Worm (Caenorhabditis elegans): ENCODE measurements around the gene srh-304.

srh-304 gene

DNA sequence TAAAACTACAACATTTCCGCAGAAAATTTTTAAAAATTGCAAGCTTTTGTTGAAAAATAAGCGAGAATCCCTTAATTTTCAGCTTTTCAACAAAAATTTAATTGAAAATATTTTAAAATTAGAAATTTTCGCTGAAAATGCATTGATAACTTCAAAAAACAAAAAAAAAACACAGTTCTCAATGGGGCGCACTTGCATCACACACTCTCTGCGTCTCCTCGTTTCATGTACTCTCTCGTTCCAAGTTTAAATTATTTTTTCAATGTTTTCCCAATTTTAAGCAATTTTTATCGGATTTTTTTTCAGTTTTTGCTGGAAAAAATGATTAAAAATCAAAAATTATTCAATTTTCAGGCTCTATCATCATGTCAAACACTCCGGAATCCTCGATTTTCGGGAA is 42.6 kb downstream of the srh-304 start, which contains the start of gene phf-14 (continued):
- no peak for TF ChIP-seq ceh-90 (tag; optimal IDR thresholded peaks at IDR 0.05)
- TF ChIP-seq pag-3 (tag; optimal IDR thresholded peaks at IDR 0.05; ENCODE audit: borderline replicate concordance, insufficient read depth): no peak
- TF ChIP-seq ztf-4 (tag; optimal IDR thresholded peaks at IDR 0.05): no peak
- no peak for TF ChIP-seq irx-1 (tag; optimal IDR thresholded peaks at IDR 0.05)
- no peak for TF ChIP-seq grh-1 (GFP tag; IDR thresholded peaks at IDR 0.05)
- peak; percentile 18 for TF ChIP-seq lin-13 (GFP tag; optimal IDR thresholded peaks at IDR 0.05)
- no peak for TF ChIP-seq sox-4 (tag; optimal IDR thresholded peaks at IDR 0.05)
- TF ChIP-seq mef-2 (tag; optimal IDR thresholded peaks at IDR 0.05): no peak
- peak; percentile 26 for TF ChIP-seq C16A3.4 (tag; optimal IDR thresholded peaks at IDR 0.05)
- TF ChIP-seq ces-1 (GFP tag; optimal IDR thresholded peaks at IDR 0.05): no peak
- no peak for TF ChIP-seq vab-15 (tag; optimal IDR thresholded peaks at IDR 0.05)
- no peak for TF ChIP-seq unc-98 (GFP tag; IDR thresholded peaks at IDR 0.05)
- peak; percentile 61 for TF ChIP-seq unc-130 (tag; optimal IDR thresholded peaks at IDR 0.05)
- no peak for TF ChIP-seq C04F5.9 (tag; optimal IDR thresholded peaks at IDR 0.05)
- no peak for TF ChIP-seq nhr-20 (tag; optimal IDR thresholded peaks at IDR 0.05)
- peak; percentile 22 for TF ChIP-seq blmp-1 (tag; optimal IDR thresholded peaks at IDR 0.05)
- no peak for TF ChIP-seq dsc-1 (tag; optimal IDR thresholded peaks at IDR 0.05)
- TF ChIP-seq hlh-17 (GFP tag; optimal IDR thresholded peaks at IDR 0.05; ENCODE audit: borderline replicate concordance): no peak
- TF ChIP-seq aha-1 (tag; optimal IDR thresholded peaks at IDR 0.05): no peak
- peak; percentile 48 to 69 (median 53) for TF ChIP-seq ceh-82 (tag; optimal IDR thresholded peaks at IDR 0.05)
- no peak for TF ChIP-seq zip-4 (GFP tag; optimal IDR thresholded peaks at IDR 0.05)
- no peak for TF ChIP-seq nhr-76 (tag; optimal IDR thresholded peaks at IDR 0.05)
- TF ChIP-seq fkh-4 (tag; optimal IDR thresholded peaks at IDR 0.05; ENCODE audit: borderline replicate concordance): no peak
- no peak for TF ChIP-seq ets-5 (GFP tag; IDR thresholded peaks at IDR 0.05)
- peak; percentile 71 for TF ChIP-seq nhr-19 (GFP tag; conservative IDR thresholded peaks at IDR 0.05)
- no peak for TF ChIP-seq lin-14 (GFP tag; optimal IDR thresholded peaks at IDR 0.05)
- TF ChIP-seq tlp-1 (tag; optimal IDR thresholded peaks at IDR 0.05): no peak
- no peak for TF ChIP-seq nhr-47 (tag; optimal IDR thresholded peaks at IDR 0.05)
- peak; percentile 71 to 81 for TF ChIP-seq lsy-2 (tag; optimal IDR thresholded peaks at IDR 0.05)
- TF ChIP-seq egl-13 (tag; optimal IDR thresholded peaks at IDR 0.05): peak; percentile 9
- no peak for TF ChIP-seq fos-1 (tag; optimal IDR thresholded peaks at IDR 0.05)
- peak; percentile 2 for TF ChIP-seq F16B12.6 (tag; optimal IDR thresholded peaks at IDR 0.05)
- TF ChIP-seq zag-1 (tag; optimal IDR thresholded peaks at IDR 0.05): no peak
- no peak for TF ChIP-seq pax-3 (tag; optimal IDR thresholded peaks at IDR 0.05)
- no peak for TF ChIP-seq ceh-63 (GFP tag; optimal IDR thresholded peaks at IDR 0.05)
- TF ChIP-seq ama-1 (optimal IDR thresholded peaks at IDR 0.05): no peak
- TF ChIP-seq sup-37 (GFP tag; optimal IDR thresholded peaks at IDR 0.05): no peak
- TF ChIP-seq fkh-10 (GFP tag; optimal IDR thresholded peaks at IDR 0.05): no peak
- TF ChIP-seq hpl-2 (GFP tag; optimal IDR thresholded peaks at IDR 0.05): no peak
- TF ChIP-seq mep-1 (tag; optimal IDR thresholded peaks at IDR 0.05): peak; percentile 84
- no peak for TF ChIP-seq Y116A8C.19 (tag; optimal IDR thresholded peaks at IDR 0.05; ENCODE audit: borderline replicate concordance)
- peak; percentile 35 for TF ChIP-seq lin-15B (tag; optimal IDR thresholded peaks at IDR 0.05)
- peak; percentile 19 for TF ChIP-seq skn-1 (tag; optimal IDR thresholded peaks at IDR 0.05)
- TF ChIP-seq mab-9 (GFP tag; IDR thresholded peaks at IDR 0.05): no peak
- no peak for TF ChIP-seq elt-2 (tag; optimal IDR thresholded peaks at IDR 0.05)
- no peak for TF ChIP-seq hlh-4 (tag; optimal IDR thresholded peaks at IDR 0.05)
- no peak for TF ChIP-seq nhr-71 (tag; optimal IDR thresholded peaks at IDR 0.05)
- TF ChIP-seq xbp-1 (tag; optimal IDR thresholded peaks at IDR 0.05): peak; percentile 60
- no peak for TF ChIP-seq pqm-1 (tag; optimal IDR thresholded peaks at IDR 0.05)
- no peak for TF ChIP-seq nhr-90 (tag; optimal IDR thresholded peaks at IDR 0.05; ENCODE audit: poor library complexity)
- peak; percentile 69 to 71 for TF ChIP-seq efl-1 (optimal IDR thresholded peaks at IDR 0.05)
- TF ChIP-seq efl-1 (GFP tag; optimal IDR thresholded peaks at IDR 0.05 in 1 of 2): peak; percentile 70 to 95
- TF ChIP-seq C34B4.2 (tag; optimal IDR thresholded peaks at IDR 0.05): no peak
- TF ChIP-seq fkh-8 (tag; optimal IDR thresholded peaks at IDR 0.05): peak; percentile 47

All from whole organism, L1 larva.